Fruit fly (Drosophila melanogaster) Kc167 (cell line): ENCODE results near the gene unc-119.

Source experiments
- Sin3A ChIP-seq: fragments of >200 bp; optimal IDR thresholded peaks from 2 replicates; lab custom pipeline; 2018; ENCODE audit warnings: missing external identifiers
- h ChIP-seq: fragments of >200 bp; optimal IDR thresholded peaks from 3 replicates; lab custom pipeline; 2018; ENCODE audit warnings: missing external identifiers
- insv ChIP-seq: fragments of >200 bp; optimal IDR thresholded peaks from 3 replicates; lab custom pipeline; 2018; ENCODE audit warnings: missing external identifiers
- ttk ChIP-seq: sonication (Bioruptor generic); optimal IDR thresholded peaks from 2 replicates; lab custom pipeline; 2017; ENCODE audit warnings: missing external identifiers

- TF ChIP-seq insv (no peak), h (no peak), Sin3A (lab: Kevin White, UChicago) (no peak), ttk (lab: Kevin White, UChicago) (no peak)
These were observed 45.0 kb downstream of the unc-119 start for dm6 chrX:7246070-7246469.
